Fruit fly (Drosophila melanogaster): ENCODE data around the gene Nprl2.

Nprl2 gene

DNA sequence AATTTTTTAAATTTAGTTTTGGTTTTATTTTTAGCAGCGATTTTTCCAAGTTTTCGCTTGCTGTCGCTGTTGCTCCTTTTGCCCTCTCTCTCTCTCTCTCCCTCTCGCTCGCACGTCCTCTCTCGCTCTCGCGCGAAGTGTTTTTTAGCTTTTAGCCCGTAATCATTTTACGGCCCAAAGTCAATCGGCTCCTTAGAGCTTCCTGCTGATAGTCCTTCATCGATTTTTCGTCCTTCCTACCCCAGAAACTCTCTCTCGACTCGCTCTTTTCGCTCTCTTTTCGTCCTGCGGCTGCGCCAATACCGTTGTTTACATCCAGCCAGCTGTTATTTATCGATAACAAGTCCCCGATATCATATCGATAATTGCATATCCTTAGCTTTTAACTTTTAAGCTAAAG is 39.9 kb downstream of the Nprl2 start, which contains the start of gene RSG7:
Gene RSG7, minus strand, starts transcription at position 139 of the 400 bp plus-strand sequence.
- TF ChIP-seq BEAF-32 (GFP tag; optimal IDR thresholded peaks at IDR 0.05): peak; percentile 1
- TF ChIP-seq lbe (GFP tag; optimal IDR thresholded peaks at IDR 0.05): no peak
- peak; percentile 34 for TF ChIP-seq CG1832 (GFP tag; optimal IDR thresholded peaks at IDR 0.05)
- TF ChIP-seq pzg (GFP tag; optimal IDR thresholded peaks at IDR 0.05): peak; percentile 3
- TF ChIP-seq Trl (optimal IDR thresholded peaks at IDR 0.05): peak; percentile 32 to 57
- no peak for TF ChIP-seq Trl (GFP tag; optimal IDR thresholded peaks at IDR 0.05)
- no peak for TF ChIP-seq CG7839 (tag; optimal IDR thresholded peaks at IDR 0.05)
- TF ChIP-seq crp (GFP tag; optimal IDR thresholded peaks at IDR 0.05): peak in 1 of 2 experiments; percentile 35
- TF ChIP-seq onecut (GFP tag; IDR thresholded peaks at IDR 0.05): peak; percentile 98
- peak; percentile 27; the same call in 1 of the 2 replicates for TF ChIP-seq MBD-R2 (GFP tag; IDR thresholded peaks at IDR 0.05)
- no peak for TF ChIP-seq hb (GFP tag; IDR thresholded peaks at IDR 0.05; ENCODE audit: partially characterized antibody)
- no peak for TF ChIP-seq CG13424 (tag; optimal IDR thresholded peaks at IDR 0.05)
- TF ChIP-seq ewg (GFP tag; optimal IDR thresholded peaks at IDR 0.05): peak; percentile 89
- TF ChIP-seq CG32772 (GFP tag; IDR thresholded peaks at IDR 0.05): no peak
- no peak for TF ChIP-seq CG32767 (GFP tag; IDR thresholded peaks at IDR 0.05)
- TF ChIP-seq Deaf1 (tag; optimal IDR thresholded peaks at IDR 0.05): peak; percentile 5
- peak; percentile 9; the same call in 1 of the 2 replicates for TF ChIP-seq CG13287 (GFP tag; IDR thresholded peaks at IDR 0.05; ENCODE audit: partially characterized antibody)
- no peak for TF ChIP-seq CG2120 (GFP tag; optimal IDR thresholded peaks at IDR 0.05)
- TF ChIP-seq Dref (GFP tag; IDR thresholded peaks at IDR 0.05): peak; percentile 42

DNA sequence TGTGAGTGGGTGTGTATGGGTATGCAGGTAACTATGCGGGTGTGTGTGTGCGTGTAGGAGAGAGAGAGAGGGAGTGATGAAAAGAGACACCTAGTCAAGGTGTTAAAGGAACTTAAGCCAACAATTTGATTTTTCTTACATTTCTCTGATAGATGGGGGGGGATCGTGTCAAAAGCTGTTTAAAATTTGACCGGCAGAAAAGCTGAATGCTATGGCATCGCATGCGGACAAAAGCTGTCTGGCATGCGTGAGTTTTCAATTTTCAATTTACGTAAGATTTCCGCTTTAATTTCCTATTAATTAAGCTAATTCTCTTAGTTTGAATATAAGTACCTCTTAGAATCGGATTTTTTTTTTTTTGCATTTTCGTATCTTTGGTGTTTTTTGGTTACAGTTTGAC is 44.3 kb downstream of the Nprl2 start:
- TF ChIP-seq zf30C (GFP tag; optimal IDR thresholded peaks at IDR 0.05): no peak
- no peak for TF ChIP-seq ftz-f1 (GFP tag; optimal IDR thresholded peaks at IDR 0.05)
- TF ChIP-seq Sry-δ (GFP tag; optimal IDR thresholded peaks at IDR 0.05): no peak
- no peak for TF ChIP-seq run (tag; optimal IDR thresholded peaks at IDR 0.05)
- 0 out of 3 replicates have a peak, but pooled peaks have one; percentile 33 for TF ChIP-seq ken (GFP tag; IDR thresholded peaks at IDR 0.05)
- no peak for TF ChIP-seq CG4328 (GFP tag; optimal IDR thresholded peaks at IDR 0.05)
- no peak for TF ChIP-seq CG18262 (tag; optimal IDR thresholded peaks at IDR 0.05)
- no peak for TF ChIP-seq H2.0 (GFP tag; IDR thresholded peaks at IDR 0.05)
- TF ChIP-seq klu (GFP tag; IDR thresholded peaks at IDR 0.05): no peak
- TF ChIP-seq Myb (GFP tag; optimal IDR thresholded peaks at IDR 0.05): peak; percentile 84
- TF ChIP-seq CG11456 (GFP tag; IDR thresholded peaks at IDR 0.05): peak; percentile 76
- TF ChIP-seq gsb (GFP tag; IDR thresholded peaks at IDR 0.05): no peak
- no peak for TF ChIP-seq hkb (optimal IDR thresholded peaks at IDR 0.05)
- 0 out of 2 replicates have a peak, but pooled peaks have one; percentile 12 for TF ChIP-seq hkb (GFP tag; IDR thresholded peaks at IDR 0.05)
- TF ChIP-seq Atf-2 (GFP tag; optimal IDR thresholded peaks at IDR 0.05): no peak
- no peak for TF ChIP-seq fu2 (GFP tag; optimal IDR thresholded peaks at IDR 0.05)
- no peak for TF ChIP-seq CG17912 (GFP tag; optimal IDR thresholded peaks at IDR 0.05)
- no peak for TF ChIP-seq yki (optimal IDR thresholded peaks at IDR 0.05)
- TF ChIP-seq CG3065 (GFP tag; optimal IDR thresholded peaks at IDR 0.05): no peak
- TF ChIP-seq schlank (tag; optimal IDR thresholded peaks at IDR 0.05): no peak
- no peak for TF ChIP-seq CG1602 (GFP tag; optimal IDR thresholded peaks at IDR 0.05)
- TF ChIP-seq CG4360 (GFP tag; IDR thresholded peaks at IDR 0.05): no peak
- TF ChIP-seq Camta (GFP tag; optimal IDR thresholded peaks at IDR 0.05): no peak
- no peak for TF ChIP-seq crp (GFP tag; optimal IDR thresholded peaks at IDR 0.05)
- TF ChIP-seq cg (GFP tag; optimal IDR thresholded peaks at IDR 0.05): no peak
- TF ChIP-seq sim (GFP tag; IDR thresholded peaks at IDR 0.05): no peak
- no peak for TF ChIP-seq CG1233 (GFP tag; optimal IDR thresholded peaks at IDR 0.05)
- TF ChIP-seq cwo (GFP tag; optimal IDR thresholded peaks at IDR 0.05): no peak
- no peak for TF ChIP-seq eyg (GFP tag; optimal IDR thresholded peaks at IDR 0.05)
- no peak for TF ChIP-seq nom (GFP tag; optimal IDR thresholded peaks at IDR 0.05)
- TF ChIP-seq Hmr (GFP tag; optimal IDR thresholded peaks at IDR 0.05): no peak
- TF ChIP-seq Atf6 (GFP tag; IDR thresholded peaks at IDR 0.05): no peak
- peak; percentile 78 for TF ChIP-seq Med (GFP tag)
- TF ChIP-seq GATAe (GFP tag; conservative IDR thresholded peaks at IDR 0.05): no peak
